Fruit fly (Drosophila melanogaster) whole organism, wandering third instar larva: Measurements from ENCODE around the gene Naxd.

Experiments
- CG9705 ChIP-seq: fragments of 200-800 bp; sonication (Bioruptor generic); optimal IDR thresholded peaks from 2 replicates; lab custom pipeline; 2018; ENCODE audit warnings: missing biosample characterization, mild to moderate bottlenecking, missing genetic modification characterization
- Dfd ChIP-seq: fragments of >200 bp; optimal IDR thresholded peaks from 2 replicates; lab custom pipeline; 2017; ENCODE audit warnings: missing biosample characterization, missing genetic modification characterization
- Hr83 ChIP-seq: fragments of 200-300 bp; sonication (Bioruptor generic); optimal IDR thresholded peaks from 2 replicates; lab custom pipeline; 2016; ENCODE audit warnings: missing biosample characterization, mild to moderate bottlenecking, missing genetic modification characterization, moderate library complexity; ENCODE audit not compliant: poor library complexity, severe bottlenecking
- Myc ChIP-seq: fragments of >200 bp; optimal IDR thresholded peaks from 2 replicates; lab custom pipeline; 2017
- OdsH ChIP-seq: fragments of 200-800 bp; sonication (Bioruptor generic); optimal IDR thresholded peaks from 2 replicates; lab custom pipeline; 2016; ENCODE audit warnings: missing biosample characterization, mild to moderate bottlenecking, missing genetic modification characterization
- Vsx2 ChIP-seq: fragments of 200-300, 225-300 bp; sonication (Bioruptor generic); optimal IDR thresholded peaks from 2 replicates; lab custom pipeline; 2018; ENCODE audit warnings: missing biosample characterization, missing genetic modification characterization; ENCODE audit not compliant: partially characterized antibody
- fru ChIP-seq: fragments of 200-800 bp; sonication (Bioruptor generic); optimal IDR thresholded peaks from 3 replicates; lab custom pipeline; 2016; ENCODE audit warnings: missing biosample characterization, mild to moderate bottlenecking, missing genetic modification characterization
- pan ChIP-seq: fragments of >200 bp; optimal IDR thresholded peaks from 2 replicates; lab custom pipeline; 2017
- psq ChIP-seq: fragments of 200-800 bp; sonication (Bioruptor generic); optimal IDR thresholded peaks from 3 replicates; lab custom pipeline; 2017; ENCODE audit warnings: missing biosample characterization, mild to moderate bottlenecking, missing genetic modification characterization, moderate library complexity
- usp ChIP-seq: fragments of >200 bp; optimal IDR thresholded peaks from 2 replicates; lab custom pipeline; 2017; ENCODE audit warnings: missing biosample characterization, missing genetic modification characterization

dm6 chr3L:19083126-19083525 is 14.4 kb downstream of the Naxd start:
- TF ChIP-seq Vsx2 (GFP tag; lab: Kevin White, UChicago) (no peak), fru (GFP tag; lab: Kevin White, UChicago) (no peak), CG9705 (GFP tag; lab: Kevin White, UChicago) (no peak), OdsH (no peak), Dfd (no peak), Hr83 (GFP tag; lab: Kevin White, UChicago) (no peak), psq (GFP tag; lab: Kevin White, UChicago) (no peak), pan (lab: Kevin White, UChicago) (no peak), usp (GFP tag; lab: Kevin White, UChicago) (no peak), Myc (no peak)
